Fruit fly (Drosophila melanogaster) whole organism, larva: ENCODE data around the gene papi.

Experiments used
- noc ChIP-seq: fragments of 200-800 bp; sonication (Bioruptor generic); optimal IDR thresholded peaks from 3 replicates; lab custom pipeline; 2019; ENCODE audit warnings: missing biosample characterization, mild to moderate bottlenecking, missing genetic modification characterization, moderate library complexity

The papi gene

DNA sequence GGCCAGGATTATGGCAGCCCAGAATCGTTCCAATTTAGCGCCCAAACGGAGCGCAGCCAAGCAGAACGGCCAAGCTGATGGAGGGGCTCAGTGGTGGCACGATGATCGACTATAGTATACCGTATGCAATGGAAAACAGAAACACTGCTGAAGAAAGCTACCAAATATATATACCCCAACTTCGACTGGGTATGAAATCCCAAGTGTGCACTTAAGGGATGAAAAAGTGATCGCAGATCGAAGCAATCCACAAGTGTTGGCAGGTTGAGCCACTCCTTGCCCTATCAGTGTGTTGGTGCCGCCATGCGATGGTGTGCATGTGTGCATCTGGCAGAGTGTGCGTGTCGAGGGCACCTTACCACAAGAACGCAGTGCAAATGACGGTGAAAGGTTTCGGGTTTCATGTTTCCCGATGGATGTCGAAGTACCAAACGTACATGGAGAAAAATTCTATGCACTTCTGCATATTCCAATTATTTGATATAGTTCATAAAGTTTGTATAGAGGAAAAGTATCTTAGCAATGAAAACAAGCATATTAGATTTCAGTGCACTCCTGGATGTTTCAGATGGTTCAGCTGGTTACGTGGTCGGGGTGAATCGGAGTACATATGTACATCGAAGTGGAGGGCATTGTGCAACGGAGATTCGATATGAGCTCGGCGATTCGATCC is 38.4 kb upstream of the papi start:
- TF ChIP-seq noc (tag; lab: Kevin White, UChicago), result no peak

DNA sequence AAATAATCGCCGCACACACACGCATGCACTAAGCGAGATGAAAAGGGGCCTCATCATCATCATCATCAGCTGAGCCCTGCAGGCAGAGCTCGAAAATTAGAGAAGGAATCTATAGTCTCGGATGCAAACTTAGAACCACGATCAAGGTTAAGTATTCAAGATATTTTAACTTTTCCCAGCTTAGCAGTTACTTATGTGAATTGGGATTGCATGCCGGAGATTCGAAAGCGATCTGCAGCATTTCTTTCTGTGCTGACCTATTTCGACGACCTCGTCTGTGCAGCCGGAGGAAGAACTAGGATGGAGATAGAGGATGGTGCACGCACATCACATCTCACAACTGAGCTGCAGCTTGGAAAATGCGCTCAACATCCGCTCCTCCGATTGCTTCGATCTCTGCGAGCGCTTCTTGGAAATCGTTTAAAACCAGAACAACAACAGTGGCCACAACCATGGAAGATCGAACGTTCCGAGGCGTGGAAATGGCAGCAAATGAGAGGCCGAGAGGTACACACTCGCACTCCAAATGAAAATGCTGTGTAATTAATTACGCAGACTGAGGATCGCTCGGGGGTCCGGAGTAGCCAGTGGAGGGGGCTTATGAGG is 37.7 kb upstream of the papi start:
- TF ChIP-seq noc (tag; lab: Kevin White, UChicago), result no peak

DNA sequence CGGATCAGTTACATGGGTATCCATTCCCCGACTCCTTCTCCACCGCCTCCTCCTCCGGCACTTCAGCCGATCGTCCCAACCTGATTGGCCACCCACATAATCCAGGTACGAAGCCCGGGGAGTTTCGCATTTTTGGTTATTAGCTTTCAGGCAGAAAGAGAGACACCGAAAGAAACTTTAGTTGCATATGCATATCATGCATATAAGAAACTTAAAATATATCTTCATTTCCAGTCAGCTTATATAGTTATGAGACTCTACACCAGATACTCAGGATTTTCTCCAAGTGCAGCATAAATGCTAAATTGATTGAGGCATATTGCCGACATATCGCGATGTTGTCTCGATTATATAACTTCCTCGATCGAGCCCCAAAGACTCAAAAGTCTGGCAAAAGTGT is 36.4 kb upstream of the papi start:
- TF ChIP-seq noc (tag; lab: Kevin White, UChicago), result no peak

DNA sequence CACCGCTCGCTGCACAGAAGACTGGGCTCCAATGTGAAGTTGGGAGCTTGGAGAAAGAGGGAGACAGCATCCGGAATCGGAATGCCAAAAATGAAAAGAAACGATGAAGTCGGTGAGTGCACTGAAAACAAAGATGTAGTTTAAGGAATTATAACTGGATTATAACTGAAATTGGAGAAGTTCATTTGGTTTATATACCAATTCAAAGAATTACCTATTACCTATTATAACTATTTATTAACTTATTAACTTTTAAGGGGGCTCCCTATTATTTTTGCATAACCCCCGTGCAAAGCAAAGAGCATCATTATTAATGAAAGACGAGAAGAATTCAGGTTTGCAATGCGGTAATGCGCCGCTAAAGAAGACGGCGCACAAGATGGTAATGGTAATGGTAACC is 35.9 kb upstream of the papi start:
- no peak for TF ChIP-seq noc (tag; lab: Kevin White, UChicago)

DNA sequence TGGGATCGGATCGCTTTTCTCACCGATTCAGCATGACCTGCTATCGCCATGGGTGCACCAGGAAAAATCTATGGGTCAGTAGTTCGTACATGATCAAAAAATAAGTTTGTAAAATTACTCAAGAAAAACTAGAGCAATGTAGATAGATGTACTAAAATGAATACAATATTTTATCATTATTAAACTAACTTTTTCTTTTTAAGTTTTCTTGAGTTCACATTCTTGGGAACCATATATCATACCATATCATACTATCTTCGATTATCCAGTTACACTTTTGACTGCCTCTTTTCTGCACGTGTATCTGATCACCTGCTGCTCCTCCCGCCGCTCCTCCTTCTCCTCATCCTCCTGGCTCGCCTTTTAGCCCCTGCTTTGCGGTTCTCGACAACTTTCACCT is 35.2 kb upstream of the papi start:
- TF ChIP-seq noc (tag; lab: Kevin White, UChicago), result no peak

DNA sequence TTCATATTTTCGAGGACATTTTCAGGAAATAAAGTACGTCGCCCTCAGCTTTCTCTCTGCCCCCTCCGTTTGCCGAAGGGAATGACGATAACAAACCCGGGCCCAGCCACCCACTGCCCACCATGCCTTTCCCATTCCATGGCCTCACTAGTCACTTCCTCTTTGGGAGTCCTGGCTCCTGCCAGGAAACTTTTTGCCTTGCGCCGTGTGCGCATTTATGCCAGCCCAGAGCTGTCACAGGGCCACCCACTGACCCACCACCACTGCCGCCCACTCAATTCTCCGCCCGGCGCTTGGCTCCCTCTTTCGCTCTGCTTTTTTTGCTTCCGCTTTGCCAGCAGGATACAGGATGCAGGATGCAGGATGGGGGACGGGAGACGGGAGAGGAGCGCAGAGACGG is 33.1 kb upstream of the papi start:
- TF ChIP-seq noc (tag; lab: Kevin White, UChicago), result no peak

DNA sequence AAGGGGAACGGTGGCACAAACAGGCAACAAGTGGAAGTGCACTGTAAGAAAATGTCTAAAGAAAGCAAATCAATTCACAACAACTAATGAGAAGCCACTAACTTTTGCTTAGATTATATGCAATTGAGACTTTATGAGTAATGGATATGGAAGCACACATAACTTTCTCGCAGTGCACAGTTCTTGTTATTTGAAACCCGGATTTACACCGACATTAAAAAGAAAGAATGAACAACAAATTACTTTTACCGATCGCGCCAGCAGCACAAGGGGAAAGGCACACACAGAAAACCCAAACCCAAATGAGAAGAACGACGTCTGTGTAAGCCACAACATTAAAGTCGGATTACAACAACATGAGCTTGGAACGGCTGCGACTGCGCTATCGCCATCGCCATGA is 31.4 kb upstream of the papi start:
- TF ChIP-seq noc (tag; lab: Kevin White, UChicago), result no peak

DNA sequence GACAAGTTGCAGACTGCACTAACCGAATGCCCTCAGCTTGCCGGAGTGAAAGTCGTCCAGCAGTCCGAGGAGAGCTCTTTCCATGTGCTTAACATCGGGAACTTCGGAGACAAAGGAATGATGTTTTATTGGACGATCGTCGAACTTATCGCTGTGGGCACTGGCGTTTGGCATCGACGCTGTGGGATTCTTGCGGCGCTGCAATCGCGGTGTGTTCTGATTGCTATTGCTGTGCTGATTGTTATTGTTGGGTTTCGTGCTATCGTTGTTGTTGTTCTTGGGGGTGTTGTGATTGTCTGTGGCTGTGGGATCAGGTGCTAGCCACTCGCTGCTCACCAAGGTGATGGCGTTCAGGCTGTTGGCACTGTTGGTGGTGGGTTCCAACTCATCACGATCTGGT is 29.9 kb upstream of the papi start:
- no peak for TF ChIP-seq noc (tag; lab: Kevin White, UChicago)

DNA sequence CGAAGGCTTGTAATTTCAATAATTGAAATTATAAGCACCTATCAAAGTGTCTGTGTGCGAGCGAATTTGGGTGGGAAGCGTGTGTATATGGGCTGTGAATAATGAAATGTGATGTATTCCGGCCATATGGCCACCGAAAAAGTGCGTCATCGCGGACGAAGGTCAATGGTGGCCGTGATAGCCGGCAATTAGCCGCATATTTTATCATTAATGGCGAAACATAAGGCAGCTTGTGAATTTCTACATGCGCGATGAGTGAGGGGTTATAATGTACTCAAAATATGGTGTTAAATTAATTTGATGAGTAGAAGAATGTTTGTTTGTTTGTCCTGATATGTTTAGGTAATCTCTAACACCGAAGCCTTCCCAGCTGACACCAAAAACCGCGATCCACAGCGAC is 29.1 kb upstream of the papi start:
- no peak for TF ChIP-seq noc (tag; lab: Kevin White, UChicago)

DNA sequence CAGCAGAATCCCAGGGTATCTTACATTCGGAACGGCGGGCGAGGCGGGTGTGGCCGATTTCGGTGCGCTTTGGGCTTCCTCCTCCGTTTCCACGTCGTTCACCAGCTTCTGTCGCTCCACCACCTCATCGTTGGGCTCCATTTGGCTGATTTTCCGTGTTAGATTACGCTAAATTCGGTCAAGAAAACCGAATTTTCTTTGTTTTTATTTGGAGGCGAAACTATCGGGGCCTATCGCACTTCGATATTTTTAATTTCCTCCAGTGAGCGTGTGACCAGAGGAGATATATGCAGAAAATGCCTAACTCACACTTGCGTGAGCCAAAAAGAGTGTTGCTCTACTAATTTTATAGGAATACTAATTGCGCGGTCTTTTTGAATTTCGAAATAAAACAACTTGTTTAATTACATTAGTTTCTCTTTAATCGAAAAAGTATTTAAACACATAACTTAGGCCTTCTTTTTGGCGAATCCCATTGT is 28.4 kb upstream of the papi start, which contains the start of gene CG10874:
TSS of gene CG10874 (minus strand) at position 264 of the 479 bp plus-strand sequence.
- TF ChIP-seq noc (tag; lab: Kevin White, UChicago), result no peak

DNA sequence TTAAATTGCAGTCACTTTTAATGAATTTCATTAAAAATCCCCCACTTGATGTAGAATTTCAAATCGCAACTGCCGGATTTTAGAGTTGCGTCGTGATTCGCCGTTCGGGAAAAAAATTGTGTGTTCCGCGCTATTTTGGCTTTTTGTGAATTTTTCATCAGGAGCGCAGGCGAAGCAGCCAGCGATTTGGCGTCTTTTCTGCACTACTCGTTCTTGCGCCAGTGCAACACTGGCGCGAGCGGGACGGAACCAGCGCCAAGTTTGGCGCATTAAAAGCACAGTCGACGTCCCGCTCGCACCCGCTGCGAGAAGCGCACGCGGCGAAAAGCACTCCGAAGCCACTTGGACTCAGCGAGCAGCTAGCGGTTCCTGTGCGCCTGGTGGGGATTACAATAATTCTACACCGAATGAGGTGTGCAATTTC is 27.2 kb upstream of the papi start:
- TF ChIP-seq noc (tag; lab: Kevin White, UChicago), result peak; percentile 47

DNA sequence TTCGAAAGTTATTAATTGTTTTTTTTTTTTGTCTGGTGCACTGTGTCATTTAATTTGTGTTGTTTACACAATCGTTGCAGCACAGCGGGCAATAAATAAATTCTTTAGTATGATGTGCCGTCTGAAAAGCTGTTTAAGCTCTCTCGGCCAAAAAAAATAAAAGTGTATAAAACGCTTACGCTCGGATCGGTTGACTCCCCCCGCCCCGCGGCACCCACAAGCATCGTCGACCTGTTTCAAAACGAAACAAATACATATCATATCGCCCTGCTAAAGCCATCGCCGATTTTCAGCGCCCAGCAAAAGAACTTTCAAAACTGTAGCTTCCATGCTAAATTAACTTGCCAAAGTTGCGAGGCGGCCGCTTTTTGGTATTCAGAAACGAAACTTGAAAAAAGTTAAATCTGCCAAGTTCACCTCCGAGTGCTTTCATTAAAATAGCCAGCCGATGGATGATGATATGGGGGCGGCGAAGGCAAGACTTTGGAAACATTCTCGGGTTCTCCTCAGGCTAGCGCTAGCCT is 26.2 kb upstream of the papi start:
- no peak for TF ChIP-seq noc (tag; lab: Kevin White, UChicago)

DNA sequence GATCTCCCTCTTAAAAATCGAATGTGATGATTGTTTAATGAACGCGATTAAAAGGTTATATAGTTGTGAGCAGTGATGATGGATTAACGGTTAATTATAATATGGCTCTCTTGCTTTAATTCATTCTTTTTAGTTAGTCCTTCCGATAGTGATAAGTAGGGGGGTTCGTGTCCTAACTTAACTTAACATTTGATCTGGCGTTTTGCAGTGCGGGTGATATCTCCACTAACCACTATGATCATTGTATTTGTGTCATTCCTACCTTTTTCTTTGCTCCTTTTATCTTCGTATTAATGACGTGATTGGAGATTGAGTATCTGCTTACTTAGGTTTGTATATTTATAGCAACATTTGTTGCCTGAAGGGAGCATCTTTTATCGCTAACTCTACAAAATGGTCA is 25.2 kb upstream of the papi start:
- no peak for TF ChIP-seq noc (tag; lab: Kevin White, UChicago)

DNA sequence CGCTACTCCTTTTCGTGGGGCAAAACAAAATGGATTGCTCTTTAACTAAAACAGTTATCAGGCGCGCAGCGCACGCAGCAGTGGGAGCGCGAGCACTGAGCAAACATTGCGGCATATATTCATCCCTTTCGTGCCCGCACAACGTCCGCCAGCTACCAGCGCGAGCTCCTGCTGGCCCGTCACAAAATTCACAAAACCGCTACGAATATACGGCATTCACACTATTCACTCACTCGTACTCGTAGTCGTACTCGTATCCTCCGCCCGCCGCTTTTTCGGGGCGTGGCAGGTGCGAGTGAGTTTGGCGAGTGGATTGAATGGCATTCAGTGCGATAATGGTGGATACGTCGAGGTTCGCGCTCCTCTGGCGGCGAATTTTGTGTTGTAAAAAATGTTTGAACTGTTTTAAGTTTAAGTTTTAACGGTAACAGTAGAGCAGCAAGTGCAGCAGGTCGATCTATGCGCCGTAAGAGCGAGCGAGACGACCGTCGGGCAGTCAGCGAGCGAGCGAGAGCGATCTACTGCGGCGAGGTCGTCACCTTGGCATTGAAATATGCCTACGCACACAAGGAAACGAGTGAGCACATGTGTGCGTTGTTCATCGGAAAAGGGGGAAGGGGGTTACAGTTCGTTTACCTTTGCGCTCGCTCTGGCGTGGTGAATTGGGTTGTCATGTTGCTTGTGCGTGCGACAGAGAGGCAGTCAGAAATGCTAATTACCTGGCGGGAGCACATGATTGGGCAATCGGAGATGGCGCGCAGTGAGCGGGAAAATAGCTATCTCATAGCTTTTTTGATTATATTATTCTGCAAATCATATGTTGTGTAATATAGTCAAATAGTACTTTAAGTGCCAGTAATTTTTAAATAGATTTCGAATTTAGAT is 23.7 kb upstream of the papi start:
- peak; percentile 41 for TF ChIP-seq noc (tag; lab: Kevin White, UChicago)

DNA sequence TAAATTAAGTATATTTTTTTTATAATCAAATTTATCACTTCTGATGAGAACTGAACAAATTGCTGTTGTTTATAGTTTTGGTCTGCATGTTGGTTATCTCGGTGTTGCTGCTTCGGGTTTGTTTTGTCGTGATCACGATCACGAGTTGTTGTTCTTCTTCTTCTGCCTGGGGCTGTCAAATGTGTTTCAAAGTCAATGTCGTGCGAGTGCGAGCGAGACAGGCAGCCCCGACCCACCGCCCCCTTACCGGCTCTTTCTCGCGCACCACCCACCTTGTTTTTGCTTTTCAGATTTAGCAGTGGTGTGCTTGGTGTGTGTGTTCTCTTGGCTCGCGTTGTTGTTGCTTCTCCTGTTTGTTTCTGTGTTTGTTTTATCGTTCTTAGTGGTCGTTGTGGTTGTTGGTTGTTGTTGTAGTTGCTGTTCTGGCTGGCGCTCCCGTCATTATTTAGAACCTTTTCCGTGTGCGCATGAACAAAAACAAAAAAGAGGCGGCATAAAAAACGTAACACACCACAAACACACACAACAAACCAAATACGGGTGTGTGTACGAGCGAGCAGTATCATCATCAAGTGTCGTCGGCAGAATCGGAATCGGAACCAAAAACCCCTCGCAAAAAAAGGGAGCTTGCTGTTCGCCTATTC is 23.0 kb upstream of the papi start, which contains the start of gene COX7AL2:
TSS of gene COX7AL2 (minus strand) at position 438 of the 644 bp plus-strand sequence.
- no peak for TF ChIP-seq noc (tag; lab: Kevin White, UChicago)
